Worm (Caenorhabditis elegans) whole organism, L4/young adult: Measurements from ENCODE around the gene F56C3.10.
"Not testable (repeated sequence)": the region's sequence is repeated elsewhere in the genome, so short reads cannot be mapped to it uniquely, and the experiment has no call there.

Experiments used
- W03F9.2 ChIP-seq: fragments of 150-350 bp; optimal IDR thresholded peaks from 2 replicates; lab custom pipeline; 2014; ENCODE audit warnings: missing biosample characterization, missing genetic modification characterization
- dao-5 ChIP-seq: sonication (generic microtip); optimal IDR thresholded peaks from 2 replicates; lab custom pipeline; 2016; ENCODE audit warnings: missing genotype, missing genetic modification characterization, moderate library complexity, missing compliant biosample characterization
- him-1 ChIP-seq: sonication (generic microtip); optimal IDR thresholded peaks from 2 replicates; lab custom pipeline; 2016; ENCODE audit warnings: missing genotype, missing genetic modification reagents, missing genetic modification characterization, missing compliant biosample characterization

F56C3.10 gene

ce11 chrX:1381565-1381964 lies at the start of gene F56C3.10:
Gene F56C3.10, minus strand, starts transcription at chrX:1381665.
- TF ChIP-seq W03F9.2 (tag; lab: Kevin White, UChicago): no peak
- no peak for TF ChIP-seq him-1
- TF ChIP-seq dao-5 (tag; lab: Kevin White, UChicago): no peak

- not testable (repeated sequence) for TF ChIP-seq him-1; dao-5 (tag; lab: Kevin White, UChicago); W03F9.2 (tag; lab: Kevin White, UChicago)
Observed at ce11 chrX:1430707-1431106, 49.2 kb upstream of the F56C3.10 start, which contains the start of gene F19G12.1. Gene F19G12.1, plus strand, starts transcription at chrX:1431007.

ce11 chrX:1426425-1426824 lies 45.0 kb upstream of the F56C3.10 start, which contains the start of gene F19G12.11:
Gene F19G12.11, minus strand, starts transcription at chrX:1426525.
- TF ChIP-seq W03F9.2 (tag; lab: Kevin White, UChicago) (no peak), dao-5 (tag; lab: Kevin White, UChicago) (no peak)

ce11 chrX:1424509-1424908 lies 43.0 kb upstream of the F56C3.10 start, which contains the start of gene F19G12.3:
Gene F19G12.3, plus strand, starts transcription at chrX:1424809.
- TF ChIP-seq him-1: no peak
- no peak for TF ChIP-seq W03F9.2 (tag; lab: Kevin White, UChicago)
- no peak for TF ChIP-seq dao-5 (tag; lab: Kevin White, UChicago)

ce11 chrX:1420524-1420923 lies 39.1 kb upstream of the F56C3.10 start:
- TF ChIP-seq dao-5 (tag; lab: Kevin White, UChicago) (no peak), W03F9.2 (tag; lab: Kevin White, UChicago) (no peak), him-1 (no peak)

ce11 chrX:1419163-1419696 lies 37.8 kb upstream of the F56C3.10 start, which contains the start of gene F19G12.9:
Gene F19G12.9, plus strand, starts transcription at chrX:1419213.
- TF ChIP-seq W03F9.2 (tag; lab: Kevin White, UChicago) (no peak), him-1 (no peak), dao-5 (tag; lab: Kevin White, UChicago) (no peak)

- TF ChIP-seq W03F9.2 (tag; lab: Kevin White, UChicago): no peak
- TF ChIP-seq him-1: no peak
- no peak for TF ChIP-seq dao-5 (tag; lab: Kevin White, UChicago)
Observed at ce11 chrX:1416776-1417354, 35.4 kb upstream of the F56C3.10 start, which contains the start of the genes F19G12.4 and F19G12.8. Gene F19G12.4, plus strand, starts transcription at chrX:1417304. Gene F19G12.8, plus strand, starts transcription at chrX:1417320.

ce11 chrX:1412844-1413243 lies 31.4 kb upstream of the F56C3.10 start, which contains the start of gene srh-19:
Gene srh-19, plus strand, starts transcription at chrX:1413144.
- TF ChIP-seq W03F9.2 (tag; lab: Kevin White, UChicago): no peak
- no peak for TF ChIP-seq him-1
- TF ChIP-seq dao-5 (tag; lab: Kevin White, UChicago): no peak

- TF ChIP-seq W03F9.2 (tag; lab: Kevin White, UChicago) (no peak), him-1 (no peak), dao-5 (tag; lab: Kevin White, UChicago) (no peak)
Observed at ce11 chrX:1410552-1410951, 29.1 kb upstream of the F56C3.10 start, which contains the start of gene abu-2. Gene abu-2, minus strand, starts transcription at chrX:1410652.

ce11 chrX:1409224-1409623 lies 27.8 kb upstream of the F56C3.10 start:
- TF ChIP-seq dao-5 (tag; lab: Kevin White, UChicago) (no peak), him-1 (no peak), W03F9.2 (tag; lab: Kevin White, UChicago) (no peak)

- not testable (repeated sequence) for TF ChIP-seq dao-5 (tag; lab: Kevin White, UChicago); W03F9.2 (tag; lab: Kevin White, UChicago); him-1
Observed at ce11 chrX:1403971-1404370, 22.5 kb upstream of the F56C3.10 start, which contains the start of gene ZK402.1. Gene ZK402.1, plus strand, starts transcription at chrX:1404271.

- not testable (repeated sequence) for TF ChIP-seq W03F9.2 (tag; lab: Kevin White, UChicago); him-1; dao-5 (tag; lab: Kevin White, UChicago)
Observed at ce11 chrX:1403444-1403843, 22.0 kb upstream of the F56C3.10 start, which contains the start of gene ZK402.2. Gene ZK402.2, plus strand, starts transcription at chrX:1403744.

- no peak for TF ChIP-seq dao-5 (tag; lab: Kevin White, UChicago)
- no peak for TF ChIP-seq him-1
- TF ChIP-seq W03F9.2 (tag; lab: Kevin White, UChicago): no peak
Observed at ce11 chrX:1401259-1401658, 19.8 kb upstream of the F56C3.10 start, which contains the start of gene ZK402.5. Gene ZK402.5, minus strand, starts transcription at chrX:1401359.

ce11 chrX:1397516-1397915 lies 16.1 kb upstream of the F56C3.10 start, which contains the start of gene H39E20.1:
Gene H39E20.1, minus strand, starts transcription at chrX:1397616.
- no peak for TF ChIP-seq W03F9.2 (tag; lab: Kevin White, UChicago)
- no peak for TF ChIP-seq dao-5 (tag; lab: Kevin White, UChicago)
- no peak for TF ChIP-seq him-1
